Worm (Caenorhabditis elegans) whole organism, mixed stage, embryonic: Measurements from ENCODE around the gene eff-1.

Experiments
- M03D4.4 ChIP-seq: sonication (generic microtip); optimal IDR thresholded peaks from 2 replicates; lab custom pipeline; 2017; ENCODE audit warnings: mild to moderate bottlenecking, missing genetic modification characterization, missing compliant biosample characterization
- bed-3 ChIP-seq: fragments of 200-800 bp; sonication (Bioruptor generic); optimal IDR thresholded peaks from 3 replicates; lab custom pipeline; 2018; ENCODE audit warnings: mild to moderate bottlenecking, missing genetic modification characterization, moderate library complexity, missing compliant biosample characterization
- blmp-1 ChIP-seq: fragments of 150-350 bp; optimal IDR thresholded peaks from 2 replicates; lab custom pipeline; 2014; ENCODE audit warnings: missing biosample characterization, missing genetic modification characterization
- ceh-83 ChIP-seq: fragments of 200-800 bp; sonication (Bioruptor generic); optimal IDR thresholded peaks from 2 replicates; lab custom pipeline; 2018; ENCODE audit warnings: mild to moderate bottlenecking, missing genetic modification characterization, missing compliant biosample characterization
- ces-1 ChIP-seq: fragments of 150-350 bp; optimal IDR thresholded peaks from 2 replicates; lab custom pipeline; 2014; ENCODE audit warnings: missing biosample characterization, missing genetic modification reagents, missing genetic modification characterization
- cnd-1 ChIP-seq: fragments of 200-800 bp; sonication (Bioruptor generic); optimal IDR thresholded peaks from 2 replicates; lab custom pipeline; 2018; ENCODE audit warnings: mild to moderate bottlenecking, missing genetic modification characterization, missing compliant biosample characterization
- drap-1 ChIP-seq: fragments of 200-800 bp; sonication (Bioruptor generic); optimal IDR thresholded peaks from 3 replicates; lab custom pipeline; 2018; ENCODE audit warnings: mild to moderate bottlenecking, missing genetic modification characterization, missing compliant biosample characterization
- elt-1 ChIP-seq: sonication (generic microtip); optimal IDR thresholded peaks from 2 replicates; lab custom pipeline; 2017; ENCODE audit warnings: missing genetic modification characterization, mild to moderate bottlenecking, missing compliant biosample characterization, antibody characterized with exemption, moderate library complexity, borderline replicate concordance; ENCODE audit not compliant: insufficient read depth
- elt-3 ChIP-seq: fragments of 150-350 bp; optimal IDR thresholded peaks from 2 replicates; lab custom pipeline; 2014; ENCODE audit warnings: missing biosample characterization, missing genetic modification characterization
- flh-1 ChIP-seq: fragments of 200-800 bp; sonication (Bioruptor generic); optimal IDR thresholded peaks from 2 replicates; lab custom pipeline; 2018; ENCODE audit warnings: mild to moderate bottlenecking, missing genetic modification characterization, moderate library complexity, missing compliant biosample characterization
- hlh-1 ChIP-seq: fragments of 150-350 bp; optimal IDR thresholded peaks from 2 replicates; lab custom pipeline; 2014; ENCODE audit warnings: missing biosample characterization, missing genetic modification reagents, missing genetic modification characterization
- lin-13 ChIP-seq: fragments of 150-350 bp; optimal IDR thresholded peaks from 2 replicates; lab custom pipeline; 2014; ENCODE audit warnings: missing biosample characterization, missing genetic modification characterization
- lin-32 ChIP-seq: fragments of 200-800 bp; sonication (Bioruptor generic); optimal IDR thresholded peaks from 2 replicates; lab custom pipeline; 2018; ENCODE audit warnings: mild to moderate bottlenecking, missing genetic modification characterization, missing compliant biosample characterization
- lsy-2 ChIP-seq: fragments of 150-350 bp; optimal IDR thresholded peaks from 2 replicates; lab custom pipeline; 2014; ENCODE audit warnings: missing biosample characterization, missing genetic modification characterization
- mab-5 ChIP-seq: fragments of 150-350 bp; optimal IDR thresholded peaks from 2 replicates; lab custom pipeline; 2014; ENCODE audit warnings: missing biosample characterization, missing genetic modification characterization
- mep-1 ChIP-seq: fragments of 150-350 bp; optimal IDR thresholded peaks from 2 replicates; lab custom pipeline; 2017; ENCODE audit warnings: missing biosample characterization, missing genetic modification reagents, missing genetic modification characterization, inconsistent platforms
- nhr-2 ChIP-seq: fragments of 150-350 bp; optimal IDR thresholded peaks from 2 replicates; lab custom pipeline; 2014; ENCODE audit warnings: missing biosample characterization, missing genetic modification characterization
- nhr-237 ChIP-seq: fragments of 150-350 bp; optimal IDR thresholded peaks from 2 replicates; lab custom pipeline; 2014; ENCODE audit warnings: missing biosample characterization, missing genetic modification characterization
- nhr-28 ChIP-seq: fragments of 150-350 bp; optimal IDR thresholded peaks from 2 replicates; lab custom pipeline; 2014; ENCODE audit warnings: missing biosample characterization, missing genetic modification characterization
- pha-4 ChIP-seq: fragments of 150-350 bp; optimal IDR thresholded peaks from 2 replicates; lab custom pipeline; 2018; ENCODE audit warnings: missing biosample characterization, missing genetic modification reagents, missing genetic modification characterization
- snpc-4 ChIP-seq: fragments of 150-350 bp; optimal IDR thresholded peaks from 2 replicates; lab custom pipeline; 2014; ENCODE audit warnings: missing biosample characterization, missing genetic modification characterization
- unc-39 ChIP-seq: fragments of 150-350 bp; optimal IDR thresholded peaks from 2 replicates; lab custom pipeline; 2014; ENCODE audit warnings: missing biosample characterization, missing genetic modification characterization
- unc-62 ChIP-seq: fragments of 150-350 bp; optimal IDR thresholded peaks from 2 replicates; lab custom pipeline; 2014; ENCODE audit warnings: missing biosample characterization, missing genetic modification reagents, missing genetic modification characterization
- zip-8 ChIP-seq: fragments of 150-350 bp; optimal IDR thresholded peaks from 2 replicates; lab custom pipeline; 2014; ENCODE audit warnings: missing biosample characterization, missing genetic modification characterization
- ztf-11 ChIP-seq: fragments of 150-350 bp; optimal IDR thresholded peaks from 2 replicates; lab custom pipeline; 2014; ENCODE audit warnings: missing biosample characterization, missing genetic modification characterization

Gene eff-1

ce11 chrII:8396041-8396440 is 49.6 kb downstream of the eff-1 start, which contains the start of gene F49E12.7:
F49E12.7 (minus strand) TSS chrII:8396141.
- TF ChIP-seq ces-1 (GFP tag; lab: Kevin White, UChicago), result no peak
- TF ChIP-seq mab-5 (tag; lab: Kevin White, UChicago), result no peak
- TF ChIP-seq zip-8 (tag; lab: Kevin White, UChicago), result no peak
- no peak for TF ChIP-seq nhr-237 (tag; lab: Kevin White, UChicago)
- no peak for TF ChIP-seq ztf-11 (tag; lab: Kevin White, UChicago)
- TF ChIP-seq elt-3 (tag; lab: Kevin White, UChicago), result no peak
- TF ChIP-seq cnd-1, result no peak
- no peak for TF ChIP-seq lsy-2
- no peak for TF ChIP-seq blmp-1
- no peak for TF ChIP-seq nhr-28 (tag; lab: Kevin White, UChicago)
- no peak for TF ChIP-seq snpc-4
- TF ChIP-seq bed-3 (GFP tag; lab: Kevin White, UChicago), result no peak
- no peak for TF ChIP-seq mep-1
- TF ChIP-seq ceh-83, result no peak
- TF ChIP-seq lin-13 (tag; lab: Kevin White, UChicago), result no peak
- TF ChIP-seq pha-4, result no peak
- no peak for TF ChIP-seq elt-1 (tag; lab: Kevin White, UChicago)
- no peak for TF ChIP-seq M03D4.4 (tag; lab: Kevin White, UChicago)
- no peak for TF ChIP-seq nhr-2 (tag; lab: Kevin White, UChicago)
- TF ChIP-seq flh-1 (GFP tag; lab: Kevin White, UChicago), result no peak

- no peak for TF ChIP-seq hlh-1 (tag; lab: Kevin White, UChicago)
- no peak for TF ChIP-seq elt-3 (tag; lab: Kevin White, UChicago)
- TF ChIP-seq drap-1 (GFP tag; lab: Kevin White, UChicago), result no peak
- TF ChIP-seq M03D4.4 (tag; lab: Kevin White, UChicago), result no peak
- no peak for TF ChIP-seq lin-13 (tag; lab: Kevin White, UChicago)
- no peak for TF ChIP-seq unc-39 (tag; lab: Kevin White, UChicago)
- TF ChIP-seq lin-32, result no peak
These were observed 52.6 kb downstream of the eff-1 start, which contains the start of gene dod-23 for ce11 chrII:8399064-8399463. dod-23 (minus strand) TSS chrII:8399164.

- TF ChIP-seq elt-3 (tag; lab: Kevin White, UChicago), result no peak
- peak; percentile 40 for TF ChIP-seq unc-62 (GFP tag; lab: Kevin White, UChicago)
- TF ChIP-seq zip-8 (tag; lab: Kevin White, UChicago), result peak; percentile 70
These were observed 53.5 kb downstream of the eff-1 start for ce11 chrII:8399997-8400396.
